Worm (Caenorhabditis elegans) whole organism, young adult: ENCODE measurements around the gene C14C10.5.

Source experiments
- B0261.1 ChIP-seq: sonication (generic microtip); optimal IDR thresholded peaks from 2 replicates; lab custom pipeline; 2016; ENCODE audit warnings: mild to moderate bottlenecking, missing genetic modification characterization, moderate library complexity, missing compliant biosample characterization
- C17E4.6 ChIP-seq: fragments of 200-800 bp; sonication (Bioruptor generic); IDR thresholded peaks from 2 replicates; pipeline ENCODE4 v1.3.6; 2022; ENCODE audit warnings: missing genetic modification reagents, missing genetic modification characterization, missing compliant biosample characterization
- D2030.7 ChIP-seq: fragments of 200-800 bp; sonication (Bioruptor generic); IDR thresholded peaks from 2 replicates; pipeline ENCODE4 v1.3.6; 2022; ENCODE audit warnings: missing genetic modification reagents, missing genetic modification characterization, missing compliant biosample characterization
- F10E7.11 ChIP-seq: sonication (generic microtip); optimal IDR thresholded peaks from 2 replicates; lab custom pipeline; 2017; ENCODE audit warnings: mild to moderate bottlenecking, missing genetic modification characterization, moderate library complexity, missing compliant biosample characterization
- F22D6.2 ChIP-seq: sonication (generic microtip); optimal IDR thresholded peaks from 2 replicates; lab custom pipeline; 2016; ENCODE audit warnings: mild to moderate bottlenecking, missing genetic modification characterization, missing compliant biosample characterization
- F37B4.10 ChIP-seq: fragments of 200-800 bp; sonication (Bioruptor generic); IDR thresholded peaks from 2 replicates; pipeline ENCODE4 v1.3.6; 2022; ENCODE audit warnings: missing genetic modification characterization, missing compliant biosample characterization
- F49E8.2 ChIP-seq: sonication (generic microtip); optimal IDR thresholded peaks from 3 replicates; lab custom pipeline; 2017; ENCODE audit warnings: missing genetic modification characterization, mild to moderate bottlenecking, missing compliant biosample characterization, antibody characterized with exemption, moderate library complexity; ENCODE audit not compliant: insufficient read depth
- F55B11.4 ChIP-seq: sonication (generic microtip); optimal IDR thresholded peaks from 2 replicates; lab custom pipeline; 2016; ENCODE audit warnings: missing compliant biosample characterization, missing genetic modification characterization, borderline replicate concordance; ENCODE audit not compliant: insufficient read depth
- F57C9.4 ChIP-seq: sonication (generic microtip); optimal IDR thresholded peaks from 2 replicates; lab custom pipeline; 2017; ENCODE audit warnings: mild to moderate bottlenecking, missing genetic modification characterization, missing compliant biosample characterization
- K11D2.4 ChIP-seq: fragments of 200-800 bp; sonication (Bioruptor generic); IDR thresholded peaks from 2 replicates; pipeline ENCODE4 v1.3.6; 2022; ENCODE audit warnings: missing genetic modification reagents, missing genetic modification characterization, missing compliant biosample characterization
- K12H6.12 ChIP-seq: fragments of 200-800 bp; sonication (Bioruptor generic); optimal IDR thresholded peaks from 2 replicates; lab custom pipeline; 2018; ENCODE audit warnings: mild to moderate bottlenecking, missing genetic modification characterization, missing compliant biosample characterization
- T07F8.4 ChIP-seq: sonication (generic microtip); optimal IDR thresholded peaks from 2 replicates; lab custom pipeline; 2016; ENCODE audit warnings: mild to moderate bottlenecking, missing genetic modification characterization, moderate library complexity, missing compliant biosample characterization
- T26A5.8 ChIP-seq: sonication (generic microtip); optimal IDR thresholded peaks from 2 replicates; lab custom pipeline; 2016; ENCODE audit warnings: missing genetic modification characterization, missing compliant biosample characterization
- Y53G8AR.9 ChIP-seq: fragments of 200-800 bp; sonication (Bioruptor generic); conservative IDR thresholded peaks from 2 replicates; pipeline ENCODE4 v1.3.6; 2022; ENCODE audit warnings: missing genetic modification reagents, missing genetic modification characterization, missing compliant biosample characterization
- Y67H2A.10 ChIP-seq: fragments of 200-800 bp; sonication (Bioruptor generic); conservative IDR thresholded peaks from 2 replicates; pipeline ENCODE4 v1.3.6; 2022; ENCODE audit warnings: missing genetic modification reagents, missing genetic modification characterization, missing compliant biosample characterization
- Y95B8A.8 ChIP-seq: fragments of 200-800 bp; sonication (Bioruptor generic); IDR thresholded peaks from 2 replicates; pipeline ENCODE4 v1.3.6; 2022; ENCODE audit warnings: missing genetic modification reagents, missing genetic modification characterization, missing compliant biosample characterization
- ZK185.1 ChIP-seq: sonication (generic microtip); optimal IDR thresholded peaks from 2 replicates; lab custom pipeline; 2016; ENCODE audit warnings: mild to moderate bottlenecking, missing genetic modification characterization, missing compliant biosample characterization; ENCODE audit not compliant: poor library complexity, severe bottlenecking
- attf-5 ChIP-seq: fragments of 200-800 bp; sonication (Bioruptor generic); optimal IDR thresholded peaks from 2 replicates; lab custom pipeline; 2018; ENCODE audit warnings: mild to moderate bottlenecking, missing genetic modification characterization, missing compliant biosample characterization
- ccch-3 ChIP-seq: fragments of 200-800 bp; sonication (Bioruptor generic); optimal IDR thresholded peaks from 2 replicates; lab custom pipeline; 2018; ENCODE audit warnings: mild to moderate bottlenecking, missing genetic modification characterization, missing compliant biosample characterization
- ceh-100 ChIP-seq: fragments of 200-800 bp; sonication (Bioruptor generic); IDR thresholded peaks from 2 replicates; pipeline ENCODE4 v1.3.6; 2022; ENCODE audit warnings: missing genetic modification reagents, missing genetic modification characterization, missing compliant biosample characterization
- ceh-91 ChIP-seq: fragments of 200-800 bp; sonication (Bioruptor generic); IDR thresholded peaks from 2 replicates; pipeline ENCODE4 v1.3.6; 2022; ENCODE audit warnings: missing genetic modification reagents, missing genetic modification characterization, missing compliant biosample characterization
- die-1 ChIP-seq: sonication (generic microtip); optimal IDR thresholded peaks from 2 replicates; lab custom pipeline; 2016; ENCODE audit warnings: missing genotype, mild to moderate bottlenecking, missing genetic modification characterization, missing compliant biosample characterization
- efl-1 ChIP-seq: fragments of 150-350 bp; optimal IDR thresholded peaks from 2 replicates; lab custom pipeline; 2014; ENCODE audit warnings: missing biosample characterization, missing genetic modification reagents, missing genetic modification characterization
- egl-18 ChIP-seq: fragments of 200-800 bp; sonication (Bioruptor generic); IDR thresholded peaks from 2 replicates; pipeline ENCODE4 v1.3.6; 2022; ENCODE audit warnings: missing genetic modification reagents, missing genetic modification characterization, missing compliant biosample characterization
- hlh-12 ChIP-seq: sonication (generic microtip); optimal IDR thresholded peaks from 2 replicates; lab custom pipeline; 2016; ENCODE audit warnings: missing genetic modification characterization, missing compliant biosample characterization
- hmg-20 ChIP-seq: fragments of 200-800 bp; sonication (Bioruptor generic); IDR thresholded peaks from 2 replicates; pipeline ENCODE4 v1.3.6; 2022; ENCODE audit warnings: missing genetic modification reagents, missing genetic modification characterization, missing compliant biosample characterization
- let-526 ChIP-seq: fragments of 200-800 bp; sonication (Bioruptor generic); IDR thresholded peaks from 2 replicates; pipeline ENCODE4 v1.3.6; 2022; ENCODE audit warnings: missing genetic modification reagents, missing genetic modification characterization, missing compliant biosample characterization
- let-607 ChIP-seq, 2 experiments: fragments of 200-800 bp in 1 of 2; sonication (Bioruptor generic) in 1 of 2; sonication (generic microtip) in 1 of 2; optimal IDR thresholded peaks; 2 replicates each; lab custom pipeline; 2016 to 2018; ENCODE audit warnings: mild to moderate bottlenecking in 2 of 2, missing compliant biosample characterization in 2 of 2, missing genetic modification characterization in 2 of 2, moderate library complexity in 2 of 2, missing genotype in 1 of 2
- lin-26 ChIP-seq: fragments of 200-800 bp; sonication (Bioruptor generic); IDR thresholded peaks from 2 replicates; pipeline ENCODE4 v1.3.6; 2022; ENCODE audit warnings: missing genetic modification reagents, missing genetic modification characterization, missing compliant biosample characterization
- lin-40 ChIP-seq: sonication (generic microtip); optimal IDR thresholded peaks from 2 replicates; lab custom pipeline; 2016; ENCODE audit warnings: missing genetic modification characterization, mild to moderate bottlenecking, missing compliant biosample characterization, missing genotype, missing genetic modification reagents
- lir-1 ChIP-seq: fragments of 200-800 bp; sonication (Bioruptor generic); conservative IDR thresholded peaks from 2 replicates; pipeline ENCODE4 v1.3.6; 2022; ENCODE audit warnings: missing genetic modification reagents, missing genetic modification characterization, missing compliant biosample characterization
- lsl-1 ChIP-seq: fragments of 200-800 bp; sonication (Bioruptor generic); optimal IDR thresholded peaks from 2 replicates; lab custom pipeline; 2018; ENCODE audit warnings: mild to moderate bottlenecking, missing genetic modification characterization, moderate library complexity, missing compliant biosample characterization
- madf-10 ChIP-seq: sonication (generic microtip); optimal IDR thresholded peaks from 2 replicates; lab custom pipeline; 2016; ENCODE audit warnings: mild to moderate bottlenecking, missing genetic modification characterization, missing compliant biosample characterization
- madf-3 ChIP-seq: fragments of 200-800 bp; sonication (Bioruptor generic); IDR thresholded peaks from 2 replicates; pipeline ENCODE4 v1.3.6; 2022; ENCODE audit warnings: missing genetic modification reagents, missing genetic modification characterization, missing compliant biosample characterization
- mxl-1 ChIP-seq: sonication (generic microtip); optimal IDR thresholded peaks from 2 replicates; lab custom pipeline; 2016; ENCODE audit warnings: missing genetic modification characterization, missing compliant biosample characterization
- nhr-120 ChIP-seq: fragments of 200-800 bp; sonication (Bioruptor generic); IDR thresholded peaks from 2 replicates; pipeline ENCODE4 v1.3.6; 2022; ENCODE audit warnings: missing genetic modification characterization, missing compliant biosample characterization
- nhr-90 ChIP-seq: sonication (generic microtip); optimal IDR thresholded peaks from 2 replicates; lab custom pipeline; 2016; ENCODE audit warnings: missing genotype, mild to moderate bottlenecking, missing genetic modification characterization, missing compliant biosample characterization
- rcor-1 ChIP-seq: fragments of 200-800 bp; sonication (Bioruptor generic); IDR thresholded peaks from 2 replicates; pipeline ENCODE4 v1.3.6; 2022; ENCODE audit warnings: missing genetic modification reagents, missing genetic modification characterization, missing compliant biosample characterization
- rec-8 ChIP-seq, 2 experiments: sonication (generic microtip); optimal IDR thresholded peaks; 2 replicates each; lab custom pipeline; 2016; ENCODE audit warnings: mild to moderate bottlenecking in 2 of 2, missing genetic modification characterization in 2 of 2, missing genetic modification reagents in 2 of 2, missing genotype in 2 of 2, missing biosample characterization in 1 of 2, missing compliant biosample characterization in 1 of 2, moderate library complexity in 1 of 2
- rpc-1 ChIP-seq, 2 experiments: fragments of 150-350 bp in 1 of 2; sonication (generic microtip) in 1 of 2; optimal IDR thresholded peaks; 2 replicates each; lab custom pipeline; 2014 to 2018; ENCODE audit warnings: missing biosample characterization in 1 of 2, missing genetic modification characterization in 1 of 2, missing genetic modification reagents in 1 of 2, missing genotype in 1 of 2
- snpc-1.1 ChIP-seq: sonication (generic microtip); optimal IDR thresholded peaks from 2 replicates; lab custom pipeline; 2017; ENCODE audit warnings: missing genetic modification characterization, mild to moderate bottlenecking, missing compliant biosample characterization, antibody characterized with exemption, moderate library complexity, missing genotype, missing genetic modification reagents; ENCODE audit not compliant: insufficient read depth
- snpc-1.3 ChIP-seq: sonication (generic microtip); optimal IDR thresholded peaks from 2 replicates; lab custom pipeline; 2017; ENCODE audit warnings: missing genetic modification characterization, mild to moderate bottlenecking, missing compliant biosample characterization, antibody characterized with exemption, moderate library complexity, missing genotype, missing genetic modification reagents; ENCODE audit not compliant: insufficient read depth
- sptf-2 ChIP-seq: fragments of 200-800 bp; sonication (Bioruptor generic); optimal IDR thresholded peaks from 2 replicates; lab custom pipeline; 2018; ENCODE audit warnings: mild to moderate bottlenecking, missing genetic modification characterization, missing compliant biosample characterization
- tbp1 ChIP-seq: fragments of 200-800 bp; sonication (Bioruptor generic); optimal IDR thresholded peaks from 2 replicates; lab custom pipeline; 2018; ENCODE audit warnings: mild to moderate bottlenecking, missing genetic modification characterization, missing compliant biosample characterization
- tlf-1 ChIP-seq: fragments of 200-800 bp; sonication (Bioruptor generic); optimal IDR thresholded peaks from 2 replicates; lab custom pipeline; 2018; ENCODE audit warnings: mild to moderate bottlenecking, missing genetic modification characterization, missing compliant biosample characterization
- xnd-1 ChIP-seq: sonication (generic microtip); optimal IDR thresholded peaks from 2 replicates; lab custom pipeline; 2016; ENCODE audit warnings: missing genotype, missing genetic modification reagents, missing genetic modification characterization, missing compliant biosample characterization
- zim-3 ChIP-seq: sonication (generic microtip); optimal IDR thresholded peaks from 2 replicates; lab custom pipeline; 2017; ENCODE audit warnings: mild to moderate bottlenecking, missing genetic modification characterization, moderate library complexity, missing compliant biosample characterization
- ztf-3 ChIP-seq: fragments of 200-800 bp; sonication (Bioruptor generic); optimal IDR thresholded peaks from 2 replicates; lab custom pipeline; 2018; ENCODE audit warnings: mild to moderate bottlenecking, missing genetic modification characterization, missing compliant biosample characterization

The C14C10.5 gene

DNA sequence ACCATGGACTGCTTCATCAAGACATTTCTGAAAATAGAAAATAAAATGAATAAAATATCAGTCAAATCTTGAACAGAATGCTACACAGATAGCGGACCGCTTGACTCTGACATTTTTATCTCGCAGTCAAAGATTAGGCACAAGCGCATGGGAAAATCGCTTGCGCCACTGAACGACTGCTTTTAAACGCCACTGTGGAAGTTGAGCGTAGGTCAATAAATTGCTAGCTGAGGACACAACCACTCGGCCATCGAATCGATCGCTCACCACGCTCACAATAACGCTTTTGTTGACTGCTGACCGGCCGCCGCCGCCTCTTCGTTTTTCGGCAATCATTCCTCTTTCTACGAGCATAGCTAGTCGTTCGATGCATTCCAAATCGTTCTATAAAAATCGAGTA is 3.2 kb upstream of the C14C10.5 start (continued):
- TF ChIP-seq madf-3 (GFP tag; lab: Robert Waterston, UW) (no peak), mxl-1 (tag; lab: Kevin White, UChicago) (peak; percentile 50), ceh-100 (GFP tag; lab: Robert Waterston, UW) (no peak), F22D6.2 (tag; lab: Kevin White, UChicago) (no peak), F55B11.4 (no peak), ztf-3 (no peak), madf-10 (tag; lab: Kevin White, UChicago) (peak; percentile 15), lin-40 (tag; lab: Kevin White, UChicago) (peak; percentile 45), ZK185.1 (tag; lab: Kevin White, UChicago) (peak; percentile 84), hlh-12 (peak; percentile 52), Y67H2A.10 (GFP tag; lab: Robert Waterston, UW) (no peak), sptf-2 (GFP tag; lab: Kevin White, UChicago) (no peak), snpc-1.1 (peak; percentile 24), C17E4.6 (GFP tag; lab: Robert Waterston, UW) (no peak), rpc-1 (optimal IDR thresholded peaks at IDR 0.05; lab: Kevin White, UChicago) (peak; percentile 64), rpc-1 (tag; optimal IDR thresholded peaks at IDR 0.05; lab: Kevin White, UChicago) (peak; percentile 78), F37B4.10 (GFP tag; lab: Robert Waterston, UW) (no peak), F49E8.2 (tag; lab: Kevin White, UChicago) (peak; percentile 45), tlf-1 (GFP tag; lab: Kevin White, UChicago) (no peak), D2030.7 (GFP tag; lab: Robert Waterston, UW) (peak; percentile 35; the same call in 1 of the 2 replicates), Y95B8A.8 (GFP tag; lab: Robert Waterston, UW) (0 out of 2 replicates have a peak, but pooled peaks have one; percentile 27), nhr-120 (GFP tag; lab: Robert Waterston, UW) (no peak), xnd-1 (tag; lab: Kevin White, UChicago) (no peak), hmg-20 (GFP tag; lab: Robert Waterston, UW) (no peak), snpc-1.3 (tag; lab: Kevin White, UChicago) (peak; percentile 55), egl-18 (GFP tag; lab: Robert Waterston, UW) (no peak), tbp1 (peak; percentile 89), K12H6.12 (tag; lab: Kevin White, UChicago) (peak; percentile 55), T07F8.4 (tag; lab: Kevin White, UChicago) (peak; percentile 56), lir-1 (GFP tag; lab: Robert Waterston, UW) (no peak), let-607 (tag; optimal IDR thresholded peaks at IDR 0.05; lab: Kevin White, UChicago) (peak; percentile 6 to 48), F57C9.4 (tag; lab: Kevin White, UChicago) (no peak), let-526 (GFP tag; lab: Robert Waterston, UW) (no peak), ceh-91 (no peak), rec-8 (tag; optimal IDR thresholded peaks at IDR 0.05; lab: Kevin White, UChicago) (peak in 1 of 2 experiments; percentile 63), K11D2.4 (GFP tag; lab: Robert Waterston, UW) (no peak), lsl-1 (peak; percentile 27), lin-26 (peak; percentile 86), nhr-90 (tag; lab: Kevin White, UChicago) (peak; percentile 90), rcor-1 (GFP tag; lab: Robert Waterston, UW) (no peak), die-1 (tag; lab: Kevin White, UChicago) (peak; percentile 79), B0261.1 (tag; lab: Kevin White, UChicago) (peak; percentile 74), attf-5 (GFP tag; lab: Kevin White, UChicago) (peak; percentile 25), efl-1 (GFP tag; lab: Kevin White, UChicago) (no peak), ccch-3 (GFP tag; lab: Kevin White, UChicago) (no peak), F10E7.11 (peak; percentile 54), zim-3 (tag; lab: Kevin White, UChicago) (no peak), Y53G8AR.9 (no peak), T26A5.8 (tag; lab: Kevin White, UChicago) (no peak)
